Worm (Caenorhabditis elegans) whole organism, early embryonic: Measurements from ENCODE around the gene sec-6.

Source experiments
- ama-1 ChIP-seq: fragments of 150-350 bp; optimal IDR thresholded peaks from 2 replicates; lab custom pipeline; 2014
- flt-1 ChIP-seq: fragments of 200-800 bp; sonication (Bioruptor generic); IDR thresholded peaks from 2 replicates; pipeline ENCODE4 v1.3.6; 2022; ENCODE audit warnings: missing genetic modification characterization, missing compliant biosample characterization
- hmg-4 ChIP-seq: fragments of 200-800 bp; sonication (Bioruptor generic); optimal IDR thresholded peaks from 2 replicates; lab custom pipeline; 2018; ENCODE audit warnings: mild to moderate bottlenecking, missing genetic modification characterization, missing compliant biosample characterization

- TF ChIP-seq flt-1 (0 out of 2 replicates have a peak, but pooled peaks have one; percentile 11), ama-1 (lab: Kevin White, UChicago) (no peak), hmg-4 (peak; percentile 74)
Observed at ce11 chrII:5358137-5358745, 1.1 kb upstream of the sec-6 start, which contains the start of the genes F09E5.11 and bmy-1.
